Fruit fly (Drosophila melanogaster) Kc167 (cell line): ENCODE results near the gene CG6398.

ENCODE experiments used
- Myc ChIP-seq: fragments of >200 bp; optimal IDR thresholded peaks from 2 replicates; lab custom pipeline; 2017; ENCODE audit warnings: missing external identifiers
- Sin3A ChIP-seq: fragments of >200 bp; optimal IDR thresholded peaks from 2 replicates; lab custom pipeline; 2018; ENCODE audit warnings: missing external identifiers
- h ChIP-seq: fragments of >200 bp; optimal IDR thresholded peaks from 3 replicates; lab custom pipeline; 2018; ENCODE audit warnings: missing external identifiers
- insv ChIP-seq: fragments of >200 bp; optimal IDR thresholded peaks from 3 replicates; lab custom pipeline; 2018; ENCODE audit warnings: missing external identifiers

DNA sequence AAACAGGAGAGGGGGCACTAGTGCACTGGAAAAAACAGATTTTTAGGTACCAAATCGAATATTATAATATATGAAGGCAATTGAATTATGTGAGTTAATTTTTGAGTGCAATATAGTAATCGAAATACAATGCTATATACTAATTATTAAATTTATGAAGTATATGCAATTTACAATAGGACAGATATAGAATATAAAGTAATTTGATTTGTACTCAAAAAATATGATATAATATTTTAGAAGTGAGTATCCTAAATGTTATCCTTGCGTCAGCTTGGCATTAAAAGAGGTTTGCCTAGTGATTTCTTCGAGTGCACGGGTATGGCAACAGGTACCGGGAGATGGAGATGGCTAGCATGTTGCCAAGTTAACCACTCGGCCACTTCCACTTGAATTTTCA is 23.7 kb upstream of the CG6398 start:
- TF ChIP-seq insv (lab: Kevin White, UChicago) (no peak), h (lab: Kevin White, UChicago) (no peak), Sin3A (lab: Kevin White, UChicago) (no peak), Myc (lab: Kevin White, UChicago) (no peak)
